Worm (Caenorhabditis elegans) whole organism, late embryonic: ENCODE data around the gene him-6.

Experiments used
- C38D4.7 ChIP-seq: fragments of 200-800 bp; sonication (Bioruptor generic); optimal IDR thresholded peaks from 2 replicates; lab custom pipeline; 2018; ENCODE audit warnings: mild to moderate bottlenecking, missing genetic modification characterization, moderate library complexity, missing compliant biosample characterization
- K09A11.1 ChIP-seq: sonication (generic microtip); optimal IDR thresholded peaks from 2 replicates; lab custom pipeline; 2017; ENCODE audit warnings: antibody characterized with exemption, mild to moderate bottlenecking, missing genetic modification characterization, missing compliant biosample characterization; ENCODE audit not compliant: insufficient read depth
- T23F11.4 ChIP-seq: fragments of 200-800 bp; sonication (Bioruptor generic); optimal IDR thresholded peaks from 2 replicates; lab custom pipeline; 2018; ENCODE audit warnings: mild to moderate bottlenecking, missing genetic modification characterization, missing compliant biosample characterization
- ahr-1 ChIP-seq: sonication (generic microtip); optimal IDR thresholded peaks from 2 replicates; lab custom pipeline; 2016; ENCODE audit warnings: missing genetic modification characterization, missing compliant biosample characterization
- ceh-18 ChIP-seq: sonication (generic microtip); optimal IDR thresholded peaks from 2 replicates; lab custom pipeline; 2016; ENCODE audit warnings: missing genetic modification characterization, missing compliant biosample characterization
- ceh-19 ChIP-seq: fragments of 200-800 bp; sonication (Bioruptor generic); optimal IDR thresholded peaks from 2 replicates; lab custom pipeline; 2018; ENCODE audit warnings: mild to moderate bottlenecking, missing genetic modification characterization, missing compliant biosample characterization
- ceh-22 ChIP-seq: sonication (generic microtip); optimal IDR thresholded peaks from 2 replicates; lab custom pipeline; 2017; ENCODE audit warnings: missing biosample characterization, missing genetic modification characterization
- ceh-24 ChIP-seq: sonication (generic microtip); optimal IDR thresholded peaks from 2 replicates; lab custom pipeline; 2016; ENCODE audit warnings: mild to moderate bottlenecking, missing genetic modification characterization, missing compliant biosample characterization
- ceh-31 ChIP-seq: sonication (generic microtip); optimal IDR thresholded peaks from 2 replicates; lab custom pipeline; 2016; ENCODE audit warnings: missing genetic modification characterization, missing compliant biosample characterization
- ceh-45 ChIP-seq: fragments of 200-800 bp; sonication (Bioruptor generic); IDR thresholded peaks from 2 replicates; pipeline ENCODE4 v1.3.6; 2022; ENCODE audit warnings: missing genetic modification reagents, missing genetic modification characterization, missing compliant biosample characterization
- ceh-48 ChIP-seq: sonication (generic microtip); optimal IDR thresholded peaks from 2 replicates; lab custom pipeline; 2016; ENCODE audit warnings: missing genetic modification characterization, inconsistent platforms, missing compliant biosample characterization
- ceh-9 ChIP-seq: sonication (generic microtip); optimal IDR thresholded peaks from 2 replicates; lab custom pipeline; 2016; ENCODE audit warnings: mild to moderate bottlenecking, missing genetic modification characterization, inconsistent platforms, missing compliant biosample characterization
- che-1 ChIP-seq: sonication (generic microtip); optimal IDR thresholded peaks from 2 replicates; lab custom pipeline; 2016; ENCODE audit warnings: mild to moderate bottlenecking, missing genetic modification characterization, missing compliant biosample characterization
- dve-1 ChIP-seq: sonication (generic microtip); optimal IDR thresholded peaks from 2 replicates; lab custom pipeline; 2017; ENCODE audit warnings: antibody characterized with exemption, mild to moderate bottlenecking, missing genetic modification characterization, missing compliant biosample characterization
- ets-4 ChIP-seq: sonication (generic microtip); optimal IDR thresholded peaks from 2 replicates; lab custom pipeline; 2016; ENCODE audit warnings: missing genetic modification characterization, missing compliant biosample characterization
- fkh-10 ChIP-seq: fragments of 150-350 bp; optimal IDR thresholded peaks from 2 replicates; lab custom pipeline; 2014; ENCODE audit warnings: missing biosample characterization, missing genetic modification reagents, missing genetic modification characterization
- fkh-6 ChIP-seq: sonication (generic microtip); optimal IDR thresholded peaks from 2 replicates; lab custom pipeline; 2016; ENCODE audit warnings: missing genetic modification characterization, missing compliant biosample characterization
- hlh-15 ChIP-seq: sonication (generic microtip); optimal IDR thresholded peaks from 2 replicates; lab custom pipeline; 2016; ENCODE audit warnings: missing genetic modification characterization, missing compliant biosample characterization
- hlh-30 ChIP-seq: sonication (generic microtip); optimal IDR thresholded peaks from 2 replicates; lab custom pipeline; 2017; ENCODE audit warnings: antibody characterized with exemption, missing genetic modification characterization, missing compliant biosample characterization; ENCODE audit not compliant: insufficient read depth
- lim-6 ChIP-seq: sonication (generic microtip); optimal IDR thresholded peaks from 2 replicates; lab custom pipeline; 2016; ENCODE audit warnings: missing genetic modification characterization, missing compliant biosample characterization
- lin-11 ChIP-seq: fragments of 200-800 bp; sonication (Bioruptor generic); optimal IDR thresholded peaks from 2 replicates; lab custom pipeline; 2018; ENCODE audit warnings: mild to moderate bottlenecking, missing genetic modification characterization, missing compliant biosample characterization
- nfya-1 ChIP-seq: sonication (generic microtip); optimal IDR thresholded peaks from 2 replicates; lab custom pipeline; 2017; ENCODE audit warnings: missing genetic modification characterization, mild to moderate bottlenecking, missing compliant biosample characterization, antibody characterized with exemption, moderate library complexity
- nhr-232 ChIP-seq: sonication (generic microtip); optimal IDR thresholded peaks from 2 replicates; lab custom pipeline; 2016; ENCODE audit warnings: missing genetic modification characterization, missing compliant biosample characterization
- npax-4 ChIP-seq: sonication (generic microtip); optimal IDR thresholded peaks from 2 replicates; lab custom pipeline; 2016; ENCODE audit warnings: missing genetic modification characterization, missing compliant biosample characterization
- pag-3 ChIP-seq: sonication (generic microtip); optimal IDR thresholded peaks from 2 replicates; lab custom pipeline; 2016; ENCODE audit warnings: missing compliant biosample characterization, missing genetic modification characterization, borderline replicate concordance
- pat-9 ChIP-seq: fragments of 200-800 bp; sonication (Bioruptor generic); optimal IDR thresholded peaks from 2 replicates; lab custom pipeline; 2018; ENCODE audit warnings: mild to moderate bottlenecking, missing genetic modification characterization, moderate library complexity, missing compliant biosample characterization
- pax-1 ChIP-seq: fragments of 150-350 bp; optimal IDR thresholded peaks from 2 replicates; lab custom pipeline; 2014; ENCODE audit warnings: missing biosample characterization, missing genetic modification characterization
- pha-2 ChIP-seq: sonication (generic microtip); optimal IDR thresholded peaks from 2 replicates; lab custom pipeline; 2017; ENCODE audit warnings: mild to moderate bottlenecking, missing genetic modification characterization, missing compliant biosample characterization
- pha-4 ChIP-seq: fragments of 150-350 bp; optimal IDR thresholded peaks from 2 replicates; lab custom pipeline; 2018; ENCODE audit warnings: missing biosample characterization, missing genetic modification reagents, missing genetic modification characterization
- rnt-1 ChIP-seq: sonication (generic microtip); optimal IDR thresholded peaks from 2 replicates; lab custom pipeline; 2016; ENCODE audit warnings: missing genetic modification characterization, missing compliant biosample characterization
- sdc-2 ChIP-seq: sonication (generic microtip); optimal IDR thresholded peaks from 2 replicates; lab custom pipeline; 2016; ENCODE audit warnings: missing genotype, missing genetic modification characterization, missing compliant biosample characterization
- sox-2 ChIP-seq: fragments of 200-800 bp; sonication (Bioruptor generic); IDR thresholded peaks from 2 replicates; pipeline ENCODE4 v1.3.6; 2022; ENCODE audit warnings: missing genetic modification reagents, missing genetic modification characterization, missing compliant biosample characterization
- sox-4 ChIP-seq: sonication (generic microtip); optimal IDR thresholded peaks from 2 replicates; lab custom pipeline; 2017; ENCODE audit warnings: mild to moderate bottlenecking, missing genetic modification characterization, inconsistent platforms, missing compliant biosample characterization
- tbx-2 ChIP-seq: sonication (generic microtip); optimal IDR thresholded peaks from 2 replicates; lab custom pipeline; 2016; ENCODE audit warnings: missing genetic modification characterization, missing compliant biosample characterization
- ttx-3 ChIP-seq: sonication (generic microtip); optimal IDR thresholded peaks from 2 replicates; lab custom pipeline; 2016; ENCODE audit warnings: missing genetic modification reagents, missing genetic modification characterization, missing compliant biosample characterization
- unc-3 ChIP-seq, 2 experiments: fragments of 200-800 bp in 1 of 2; sonication (Bioruptor generic) in 1 of 2; sonication (generic microtip) in 1 of 2; conservative IDR thresholded peaks in 1 of 2; optimal IDR thresholded peaks in 1 of 2; 2 replicates each; pipeline versions ENCODE4 v1.3.6 to Lab custom; 2016 to 2022; ENCODE audit warnings: missing compliant biosample characterization in 2 of 2, missing genetic modification characterization in 2 of 2, missing genetic modification reagents in 1 of 2
- unc-55 ChIP-seq: sonication (generic microtip); optimal IDR thresholded peaks from 2 replicates; lab custom pipeline; 2017; ENCODE audit warnings: missing biosample characterization, missing genetic modification reagents, missing genetic modification characterization
- unc-86 ChIP-seq: sonication (generic microtip); optimal IDR thresholded peaks from 2 replicates; lab custom pipeline; 2016; ENCODE audit warnings: missing genetic modification characterization, missing compliant biosample characterization
- ztf-16 ChIP-seq: sonication (generic microtip); optimal IDR thresholded peaks from 2 replicates; lab custom pipeline; 2017; ENCODE audit warnings: missing genetic modification characterization, missing compliant biosample characterization

The him-6 gene

DNA sequence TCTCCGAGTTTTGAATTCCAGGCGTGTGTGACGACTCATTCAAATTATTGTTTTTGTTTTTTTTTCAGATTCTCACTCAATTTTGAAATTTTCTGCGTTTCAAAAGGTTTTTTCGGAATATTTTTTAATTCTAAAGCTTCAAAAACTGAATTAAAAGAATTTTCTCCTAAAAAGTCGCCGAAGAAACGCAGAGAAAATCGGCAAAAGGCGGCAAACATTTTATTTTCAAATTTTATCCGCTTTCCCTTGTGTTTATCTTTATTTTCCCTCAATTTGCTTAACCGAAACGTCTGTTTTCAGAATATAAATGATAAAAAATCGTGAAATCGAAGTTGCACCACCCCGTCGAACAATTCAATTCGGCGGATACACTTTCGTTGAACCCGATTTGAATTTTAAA, at the start of gene him-6:
Gene him-6, plus strand, starts transcription at position 301 of the 400 bp plus-strand sequence.
- no peak for TF ChIP-seq lin-11
- TF ChIP-seq che-1: no peak
- no peak for TF ChIP-seq pat-9 (tag; lab: Kevin White, UChicago)

DNA sequence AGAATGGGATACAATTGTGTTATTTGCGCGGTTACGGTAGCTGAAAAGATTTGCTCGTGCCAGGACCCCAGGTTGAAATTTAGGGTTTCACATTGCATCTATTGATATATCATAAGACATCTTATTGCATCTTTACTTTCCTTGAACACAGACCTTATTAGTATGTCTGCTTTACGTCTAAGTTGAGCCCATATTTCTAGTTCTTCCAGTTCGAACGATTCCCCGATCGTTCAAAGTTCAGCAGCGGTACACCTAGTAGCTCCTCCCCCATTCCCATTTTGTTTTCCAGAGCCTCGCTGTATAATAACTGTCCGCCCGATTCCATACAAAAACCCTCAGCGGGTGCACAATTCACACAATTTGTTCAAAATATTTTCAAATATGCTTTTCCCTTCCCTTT, 48.9 kb upstream of the him-6 start, which contains the start of gene C25G4.17:
Gene C25G4.17, plus strand, starts transcription at position 301 of the 400 bp plus-strand sequence.
- TF ChIP-seq nfya-1 (tag; lab: Kevin White, UChicago) (no peak), nhr-232 (tag; lab: Kevin White, UChicago) (no peak), hlh-30 (tag; lab: Kevin White, UChicago) (no peak), sdc-2 (tag; lab: Kevin White, UChicago) (no peak), pha-4 (no peak), ceh-9 (tag; lab: Kevin White, UChicago) (no peak), dve-1 (tag; lab: Kevin White, UChicago) (no peak), pax-1 (tag; lab: Kevin White, UChicago) (no peak), fkh-10 (GFP tag; lab: Kevin White, UChicago) (no peak), T23F11.4 (no peak), unc-3 (GFP tag; conservative IDR thresholded peaks at IDR 0.05; lab: Robert Waterston, UW) (no peak), unc-3 (tag; optimal IDR thresholded peaks at IDR 0.05; lab: Kevin White, UChicago) (no peak), hlh-15 (tag; lab: Kevin White, UChicago) (no peak), ztf-16 (tag; lab: Kevin White, UChicago) (no peak), fkh-6 (tag; lab: Kevin White, UChicago) (no peak), ets-4 (tag; lab: Kevin White, UChicago) (no peak)

DNA sequence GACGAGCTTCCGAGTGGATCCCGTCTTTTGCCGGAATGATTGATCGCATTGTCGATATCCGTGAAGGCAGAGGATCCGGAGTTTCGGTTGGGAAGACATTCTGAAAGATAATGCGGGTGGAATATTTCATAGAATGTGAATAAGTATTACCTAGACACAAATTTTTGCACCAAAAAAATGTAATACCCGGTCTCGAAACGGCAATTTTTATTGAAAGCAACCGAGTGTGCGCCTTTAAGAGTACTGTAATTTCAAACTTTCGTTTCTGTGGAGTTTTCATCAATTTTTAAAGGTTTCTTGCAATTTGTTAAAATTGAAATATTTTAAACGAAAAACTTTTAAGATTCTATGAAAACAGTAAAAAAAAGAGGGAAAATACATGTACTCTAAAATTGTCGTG, 46.7 kb upstream of the him-6 start, which contains the start of gene C25G4.2:
Gene C25G4.2, minus strand, starts transcription at position 100 of the 400 bp plus-strand sequence.
- no peak for TF ChIP-seq unc-86 (tag; lab: Kevin White, UChicago)
- TF ChIP-seq ceh-9 (tag; lab: Kevin White, UChicago): no peak
- no peak for TF ChIP-seq ceh-24
- TF ChIP-seq ceh-18 (tag; lab: Kevin White, UChicago): no peak
- no peak for TF ChIP-seq ceh-45 (GFP tag; lab: Robert Waterston, UW)
- TF ChIP-seq sox-2 (GFP tag; lab: Robert Waterston, UW): no peak
- no peak for TF ChIP-seq rnt-1 (tag; lab: Kevin White, UChicago)
- no peak for TF ChIP-seq npax-4 (tag; lab: Kevin White, UChicago)
- TF ChIP-seq unc-55 (GFP tag; lab: Kevin White, UChicago): no peak
- no peak for TF ChIP-seq sdc-2 (tag; lab: Kevin White, UChicago)
- TF ChIP-seq ttx-3 (tag; lab: Kevin White, UChicago): no peak
- no peak for TF ChIP-seq ahr-1
- TF ChIP-seq pha-2 (tag; lab: Kevin White, UChicago): no peak
- TF ChIP-seq C38D4.7 (GFP tag; lab: Kevin White, UChicago): no peak
- TF ChIP-seq sox-4: no peak
- no peak for TF ChIP-seq lin-11

DNA sequence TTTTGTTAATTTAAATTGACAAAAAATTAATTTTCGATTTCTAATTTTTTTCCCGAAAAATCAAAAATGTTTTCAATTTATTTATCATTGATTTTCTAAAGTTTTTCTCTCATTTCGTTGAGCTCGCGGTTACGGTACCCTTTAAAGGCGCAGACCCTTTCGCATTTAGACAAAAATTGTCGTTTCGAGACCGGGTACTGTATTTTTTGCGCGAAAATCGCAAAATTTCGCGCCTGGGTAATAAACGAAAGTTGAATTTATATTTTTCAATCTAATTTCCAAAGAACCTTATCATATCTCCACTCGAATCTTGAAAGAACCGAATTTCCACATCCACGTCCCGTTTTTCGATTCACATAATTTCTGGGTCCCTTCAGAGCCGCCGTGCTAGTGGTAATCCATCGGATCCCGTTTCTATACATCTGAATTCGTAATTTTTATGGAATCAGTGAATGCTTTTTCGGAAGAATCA, 45.1 kb upstream of the him-6 start, which contains the start of gene C25G4.3:
Gene C25G4.3, minus strand, starts transcription at position 422 of the 472 bp plus-strand sequence.
- TF ChIP-seq lim-6 (no peak), sox-2 (GFP tag; lab: Robert Waterston, UW) (no peak), ceh-22 (tag; lab: Kevin White, UChicago) (no peak), fkh-6 (tag; lab: Kevin White, UChicago) (no peak), ceh-19 (no peak), K09A11.1 (tag; lab: Kevin White, UChicago) (no peak), pha-4 (no peak), ceh-48 (tag; lab: Kevin White, UChicago) (no peak), pag-3 (tag; lab: Kevin White, UChicago) (no peak), ttx-3 (tag; lab: Kevin White, UChicago) (no peak), ceh-31 (no peak), tbx-2 (no peak), ahr-1 (no peak), ets-4 (tag; lab: Kevin White, UChicago) (no peak), C38D4.7 (GFP tag; lab: Kevin White, UChicago) (no peak)
- TF ChIP-seq, all 69 proteins: peak for 0
